Worm (Caenorhabditis elegans) whole organism, L4/young adult: ENCODE results near the gene fbxa-5.

Experiments
- W03F9.2 ChIP-seq: fragments of 150-350 bp; optimal IDR thresholded peaks from 2 replicates; lab custom pipeline; 2014; ENCODE audit warnings: missing biosample characterization, missing genetic modification characterization
- dao-5 ChIP-seq: sonication (generic microtip); optimal IDR thresholded peaks from 2 replicates; lab custom pipeline; 2016; ENCODE audit warnings: missing genotype, missing genetic modification characterization, moderate library complexity, missing compliant biosample characterization
- him-1 ChIP-seq: sonication (generic microtip); optimal IDR thresholded peaks from 2 replicates; lab custom pipeline; 2016; ENCODE audit warnings: missing genotype, missing genetic modification reagents, missing genetic modification characterization, missing compliant biosample characterization

ce11 chrIII:1303414-1303813 lies 36.7 kb downstream of the fbxa-5 start, which contains the start of gene fbxa-75:
- no peak for TF ChIP-seq dao-5 (tag; lab: Kevin White, UChicago)
- TF ChIP-seq W03F9.2 (tag; lab: Kevin White, UChicago), result no peak
- no peak for TF ChIP-seq him-1 (tag; lab: Kevin White, UChicago)
